Fruit fly (Drosophila melanogaster): ENCODE measurements around the gene Coq8.

Coq8 gene

dm6 chrX:12895114-12895723, 5.7 kb downstream of the Coq8 start (continued):
- no peak for TF ChIP-seq Hr3 (GFP tag; optimal IDR thresholded peaks at IDR 0.05)
- TF ChIP-seq Rfx (GFP tag; IDR thresholded peaks at IDR 0.05) = 0 out of 2 replicates have a peak, but pooled peaks have one; percentile 11
- no peak for TF ChIP-seq br (optimal IDR thresholded peaks at IDR 0.05)
- TF ChIP-seq ac (GFP tag; optimal IDR thresholded peaks at IDR 0.05) = no peak
- no peak for TF ChIP-seq nmo (GFP tag; optimal IDR thresholded peaks at IDR 0.05)
- TF ChIP-seq Med (GFP tag) = peak; percentile 69
- no peak for TF ChIP-seq NfI (GFP tag; optimal IDR thresholded peaks at IDR 0.05)
- TF ChIP-seq H2.0 (GFP tag; IDR thresholded peaks at IDR 0.05) = no peak
- no peak for TF ChIP-seq CG14710 (tag; optimal IDR thresholded peaks at IDR 0.05)
- TF ChIP-seq PHDP (tag; optimal IDR thresholded peaks at IDR 0.05) = peak; percentile 19
- no peak for TF ChIP-seq CG10321 (GFP tag; IDR thresholded peaks at IDR 0.05)
- TF ChIP-seq onecut (GFP tag; IDR thresholded peaks at IDR 0.05) = no peak
- TF ChIP-seq CG12744 (GFP tag; optimal IDR thresholded peaks at IDR 0.05) = no peak
- TF ChIP-seq Ets65A (GFP tag) = no peak
- no peak for TF ChIP-seq mam (GFP tag; optimal IDR thresholded peaks at IDR 0.05)
- TF ChIP-seq Sox100B (GFP tag; optimal IDR thresholded peaks at IDR 0.05) = no peak
- TF ChIP-seq CG10274 (GFP tag; optimal IDR thresholded peaks at IDR 0.05) = no peak
- TF ChIP-seq CG9797 (GFP tag; optimal IDR thresholded peaks at IDR 0.05) = no peak
- no peak for TF ChIP-seq ken (GFP tag; IDR thresholded peaks at IDR 0.05)
- no peak for TF ChIP-seq CG4730 (GFP tag; IDR thresholded peaks at IDR 0.05)
- TF ChIP-seq NK7.1 (GFP tag; optimal IDR thresholded peaks at IDR 0.05) = no peak
- no peak for TF ChIP-seq pho (GFP tag; optimal IDR thresholded peaks at IDR 0.05)
- TF ChIP-seq CG15479 (GFP tag; optimal IDR thresholded peaks at IDR 0.05) = no peak
- TF ChIP-seq scrt (GFP tag; optimal IDR thresholded peaks at IDR 0.05) = no peak
- no peak for TF ChIP-seq Dad (GFP tag; optimal IDR thresholded peaks at IDR 0.05)
- TF ChIP-seq MTF-1 (GFP tag; optimal IDR thresholded peaks at IDR 0.05; ENCODE audit: borderline replicate concordance) = no peak
- TF ChIP-seq HmgD (GFP tag; optimal IDR thresholded peaks at IDR 0.05) = no peak
- TF ChIP-seq Atf6 (GFP tag; IDR thresholded peaks at IDR 0.05) = 0 out of 2 replicates have a peak, but pooled peaks have one; percentile 18
- no peak for TF ChIP-seq gcm (GFP tag; optimal IDR thresholded peaks at IDR 0.05)
- TF ChIP-seq gsb (GFP tag; IDR thresholded peaks at IDR 0.05) = no peak
- TF ChIP-seq Side (GFP tag; optimal IDR thresholded peaks at IDR 0.05) = no peak
- TF ChIP-seq Doc2 (GFP tag; IDR thresholded peaks at IDR 0.05) = no peak
- TF ChIP-seq Nf-YB (GFP tag; optimal IDR thresholded peaks at IDR 0.05) = no peak
- TF ChIP-seq ase (GFP tag; IDR thresholded peaks at IDR 0.05) = no peak
- TF ChIP-seq kah (GFP tag; optimal IDR thresholded peaks at IDR 0.05) = no peak
- no peak for TF ChIP-seq CG12769 (tag; optimal IDR thresholded peaks at IDR 0.05)
- TF ChIP-seq CG16779 (GFP tag; IDR thresholded peaks at IDR 0.05) = no peak
- TF ChIP-seq CG14441 (GFP tag; IDR thresholded peaks at IDR 0.05) = no peak
- peak; percentile 38; the same call in 1 of the 3 replicates for TF ChIP-seq CG11695 (GFP tag; IDR thresholded peaks at IDR 0.05)
- no peak for TF ChIP-seq stc (GFP tag; IDR thresholded peaks at IDR 0.05)
- no peak for TF ChIP-seq CG32767 (GFP tag; IDR thresholded peaks at IDR 0.05)
- TF ChIP-seq CG17359 (tag; optimal IDR thresholded peaks at IDR 0.05) = no peak
- peak; percentile 1 for TF ChIP-seq CG30403 (GFP tag; optimal IDR thresholded peaks at IDR 0.05)
- no peak for TF ChIP-seq CG12659 (GFP tag; optimal IDR thresholded peaks at IDR 0.05)
- no peak for TF ChIP-seq gro (GFP tag; optimal IDR thresholded peaks at IDR 0.05)
- no peak for TF ChIP-seq Doc3 (GFP tag; IDR thresholded peaks at IDR 0.05; ENCODE audit: partially characterized antibody)
- no peak for TF ChIP-seq NC2α (GFP tag; optimal IDR thresholded peaks at IDR 0.05)
- no peak for TF ChIP-seq CG10543 (GFP tag; optimal IDR thresholded peaks at IDR 0.05)
- no peak for TF ChIP-seq CHES-1-like (GFP tag; optimal IDR thresholded peaks at IDR 0.05)
- TF ChIP-seq unc-4 (GFP tag; IDR thresholded peaks at IDR 0.05; ENCODE audit: partially characterized antibody) = no peak
- TF ChIP-seq emc (GFP tag; optimal IDR thresholded peaks at IDR 0.05) = no peak
- TF ChIP-seq D19A (tag; optimal IDR thresholded peaks at IDR 0.05) = no peak

Data from whole organism, embryonic.